Fruit fly (Drosophila melanogaster) Kc167 (cell line): ENCODE results near the gene ball.

Experiments used
- Myc ChIP-seq: fragments of >200 bp; optimal IDR thresholded peaks from 2 replicates; lab custom pipeline; 2017; ENCODE audit warnings: missing external identifiers
- Sin3A ChIP-seq: fragments of >200 bp; optimal IDR thresholded peaks from 2 replicates; lab custom pipeline; 2018; ENCODE audit warnings: missing external identifiers
- h ChIP-seq: fragments of >200 bp; optimal IDR thresholded peaks from 3 replicates; lab custom pipeline; 2018; ENCODE audit warnings: missing external identifiers
- insv ChIP-seq: fragments of >200 bp; optimal IDR thresholded peaks from 3 replicates; lab custom pipeline; 2018; ENCODE audit warnings: missing external identifiers
- psq ChIP-seq: fragments of >200 bp; optimal IDR thresholded peaks from 2 replicates; lab custom pipeline; 2017; ENCODE audit warnings: missing external identifiers
- ttk ChIP-seq: sonication (Bioruptor generic); optimal IDR thresholded peaks from 2 replicates; lab custom pipeline; 2017; ENCODE audit warnings: missing external identifiers

Gene ball

DNA sequence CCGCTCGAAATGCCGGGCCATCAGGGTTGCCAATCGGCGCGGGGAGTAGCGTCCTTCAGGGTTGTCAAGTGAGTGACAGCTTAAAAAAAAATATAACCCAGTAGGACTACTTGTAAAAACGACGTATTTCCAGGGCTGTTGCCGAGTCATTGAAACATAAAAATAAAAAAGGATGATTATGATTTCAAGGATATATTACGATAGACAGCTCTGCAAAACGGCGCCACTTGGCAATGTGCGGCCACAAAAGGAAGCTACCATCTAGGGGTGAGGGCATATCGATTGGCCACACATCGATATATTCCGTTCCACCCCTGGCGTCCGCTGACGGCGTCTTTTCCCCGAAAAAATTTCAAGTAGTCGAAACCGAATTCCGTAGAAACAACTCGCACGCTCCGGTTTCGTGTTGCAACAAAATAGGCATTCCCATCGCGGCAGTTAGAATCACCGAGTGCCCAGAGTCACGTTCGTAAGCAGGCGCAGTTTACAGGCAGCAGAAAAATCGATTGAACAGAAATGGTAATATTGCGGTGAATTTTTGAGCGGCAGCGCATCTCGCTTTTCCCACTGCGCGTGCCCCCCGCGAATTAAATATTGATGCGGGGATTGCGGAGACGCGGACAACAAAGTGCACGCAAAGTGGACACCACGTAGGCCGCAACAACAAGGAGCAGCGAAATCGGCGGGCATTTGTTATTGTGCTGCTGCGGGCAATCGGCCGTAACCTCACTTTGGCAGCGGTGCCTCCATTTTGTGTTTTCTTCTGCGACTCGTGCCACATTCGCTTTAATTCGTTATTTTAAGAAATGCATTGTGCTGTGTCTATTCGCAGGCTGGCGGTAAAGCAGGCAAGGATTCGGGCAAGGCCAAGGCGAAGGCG is at the start of gene ball, which contains the start of gene His2Av:
Gene ball (minus strand): TSS at position 231 of the 880 bp plus-strand sequence.
Gene His2Av (plus strand): TSS at position 353 of the 880 bp plus-strand sequence.
- TF ChIP-seq Myc (lab: Kevin White, UChicago) (no peak), h (lab: Kevin White, UChicago) (no peak), Sin3A (lab: Kevin White, UChicago) (no peak), ttk (lab: Kevin White, UChicago) (no peak)

DNA sequence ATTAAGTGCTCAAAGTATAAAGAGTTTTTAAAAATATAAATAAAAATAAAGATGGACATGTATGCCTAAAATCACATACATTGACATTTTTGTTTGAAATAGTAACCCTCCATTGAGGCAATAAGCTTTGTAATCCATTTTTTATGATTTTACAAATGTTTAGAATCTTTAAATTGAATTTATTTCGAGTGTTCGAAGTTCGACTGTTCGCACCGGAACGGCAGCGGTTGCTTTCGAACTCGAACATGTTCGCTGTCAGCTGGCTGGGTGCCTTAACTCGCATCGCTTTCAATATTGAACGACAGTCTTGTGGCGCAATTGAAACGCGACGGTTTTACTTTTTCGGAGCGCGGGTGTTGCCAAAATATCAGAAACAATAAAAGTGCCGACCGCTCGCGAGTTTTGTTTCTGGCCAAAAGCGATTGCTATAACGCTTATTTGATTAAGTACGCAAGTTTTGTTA is 48.9 kb upstream of the ball start, which contains the start of gene CG46339:
Gene CG46339 (plus strand): TSS at position 299 of the 463 bp plus-strand sequence.
- TF ChIP-seq h (lab: Kevin White, UChicago) (no peak), psq (lab: Kevin White, UChicago) (no peak), Myc (lab: Kevin White, UChicago) (no peak), ttk (lab: Kevin White, UChicago) (no peak), insv (lab: Kevin White, UChicago) (no peak), Sin3A (lab: Kevin White, UChicago) (no peak)

DNA sequence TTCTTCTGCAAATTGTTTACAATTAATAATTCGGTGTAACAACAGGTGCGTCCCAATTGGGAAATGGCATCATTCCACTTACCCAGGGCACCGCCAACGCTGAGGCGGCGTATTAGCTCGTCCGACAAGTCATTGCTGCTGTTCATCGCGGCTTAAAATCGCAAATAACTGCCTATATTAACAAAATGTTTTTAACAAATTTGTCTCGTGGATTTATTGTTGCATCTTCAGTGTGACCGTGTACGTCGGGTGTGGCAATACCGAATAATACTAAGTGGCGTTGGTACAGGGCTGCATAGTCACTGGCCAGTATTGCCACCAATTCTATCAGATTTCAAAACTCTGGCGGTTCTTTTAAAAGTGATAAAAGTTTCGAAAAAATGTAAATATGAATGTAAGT is 46.0 kb upstream of the ball start, which contains the start of gene Ets97D:
Gene Ets97D (minus strand): TSS at position 272 of the 400 bp plus-strand sequence.
- TF ChIP-seq insv (lab: Kevin White, UChicago) (no peak), h (lab: Kevin White, UChicago) (no peak), psq (lab: Kevin White, UChicago) (no peak), Myc (lab: Kevin White, UChicago) (no peak), ttk (lab: Kevin White, UChicago) (no peak), Sin3A (lab: Kevin White, UChicago) (no peak)

DNA sequence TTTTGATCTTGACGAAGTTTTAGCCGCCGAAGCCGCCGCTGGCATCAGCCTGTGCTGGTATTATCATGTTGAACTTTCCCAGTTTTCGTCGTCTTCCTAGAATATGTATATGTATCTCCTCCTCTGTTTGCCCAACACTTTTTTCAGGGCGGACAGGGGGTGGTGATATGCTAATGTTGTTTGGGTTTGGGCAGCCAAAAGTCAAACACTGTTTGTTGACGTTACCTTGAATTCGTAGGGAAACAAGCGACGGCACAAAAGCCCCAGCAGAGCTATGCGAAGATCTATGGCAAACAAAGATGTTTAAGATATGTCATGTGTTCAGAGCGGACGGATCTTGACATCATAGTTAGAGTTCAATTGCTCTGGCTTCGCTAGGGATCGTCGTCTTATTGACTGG is 42.1 kb upstream of the ball start:
- TF ChIP-seq insv (lab: Kevin White, UChicago) (no peak), ttk (lab: Kevin White, UChicago) (no peak), Myc (lab: Kevin White, UChicago) (no peak), Sin3A (lab: Kevin White, UChicago) (no peak), h (lab: Kevin White, UChicago) (no peak), psq (lab: Kevin White, UChicago) (no peak)

DNA sequence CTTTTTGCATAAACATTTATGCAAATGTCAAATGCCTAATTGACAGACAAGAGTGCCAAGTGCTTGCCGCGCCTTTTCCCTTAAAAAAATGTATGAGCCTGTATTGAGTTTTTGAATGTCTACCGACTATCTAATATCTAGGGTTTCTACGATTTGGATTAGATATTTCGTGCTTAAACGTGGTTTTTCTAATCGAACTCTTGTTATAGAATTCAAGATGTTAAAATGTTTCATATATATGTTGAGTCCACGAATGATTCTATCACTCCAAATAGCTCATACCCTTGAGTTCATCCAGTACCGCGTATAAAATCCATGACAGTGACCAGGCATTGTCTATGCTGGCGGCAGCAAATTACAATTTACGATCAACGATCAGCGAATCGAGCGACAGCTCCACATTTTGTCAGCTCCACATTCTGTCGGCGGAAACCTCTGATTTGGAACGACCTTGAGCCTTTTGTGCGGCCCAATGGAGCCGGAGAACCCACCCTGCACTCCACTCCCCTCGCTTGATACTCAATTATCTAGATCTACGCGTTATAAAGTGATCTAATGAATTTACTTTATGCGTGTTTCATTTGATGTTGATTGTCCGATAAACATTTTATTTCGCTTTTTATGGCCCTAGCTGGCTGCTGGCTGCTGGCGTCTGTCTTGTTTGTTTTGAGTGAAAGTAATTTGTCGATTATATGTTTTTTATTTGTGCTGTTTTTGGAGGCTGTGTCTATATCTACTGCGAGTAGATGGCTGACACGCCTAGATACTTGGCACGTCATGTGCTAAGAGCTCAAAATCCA is 40.3 kb upstream of the ball start:
- no peak for TF ChIP-seq h (lab: Kevin White, UChicago)
- no peak for TF ChIP-seq Sin3A (lab: Kevin White, UChicago)
- TF ChIP-seq insv (lab: Kevin White, UChicago), result no peak
- no peak for TF ChIP-seq Myc (lab: Kevin White, UChicago)
- TF ChIP-seq ttk (lab: Kevin White, UChicago), result no peak
- TF ChIP-seq psq (lab: Kevin White, UChicago), result no peak

DNA sequence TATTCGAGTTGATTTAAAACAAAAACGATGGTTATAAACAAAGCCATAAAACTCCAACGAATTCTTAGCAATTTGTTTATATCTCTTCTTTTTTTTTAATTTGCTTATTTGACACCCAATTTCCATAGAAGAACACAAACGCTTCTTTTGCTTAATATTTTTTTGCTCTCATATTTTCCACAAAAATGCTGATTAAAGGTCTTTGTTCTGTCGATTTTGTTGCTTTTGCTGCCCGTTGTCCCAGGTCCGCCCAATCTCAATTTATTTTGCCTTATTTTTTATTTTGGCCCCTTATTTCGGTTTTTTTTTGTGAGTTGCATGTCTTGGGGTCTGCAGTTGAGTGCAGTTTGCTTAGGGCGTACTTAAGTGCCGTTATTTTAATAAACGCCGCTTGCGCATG is 39.4 kb upstream of the ball start:
- TF ChIP-seq Myc (lab: Kevin White, UChicago) (no peak), h (lab: Kevin White, UChicago) (no peak), ttk (lab: Kevin White, UChicago) (no peak), insv (lab: Kevin White, UChicago) (no peak), Sin3A (lab: Kevin White, UChicago) (no peak), psq (lab: Kevin White, UChicago) (no peak)

DNA sequence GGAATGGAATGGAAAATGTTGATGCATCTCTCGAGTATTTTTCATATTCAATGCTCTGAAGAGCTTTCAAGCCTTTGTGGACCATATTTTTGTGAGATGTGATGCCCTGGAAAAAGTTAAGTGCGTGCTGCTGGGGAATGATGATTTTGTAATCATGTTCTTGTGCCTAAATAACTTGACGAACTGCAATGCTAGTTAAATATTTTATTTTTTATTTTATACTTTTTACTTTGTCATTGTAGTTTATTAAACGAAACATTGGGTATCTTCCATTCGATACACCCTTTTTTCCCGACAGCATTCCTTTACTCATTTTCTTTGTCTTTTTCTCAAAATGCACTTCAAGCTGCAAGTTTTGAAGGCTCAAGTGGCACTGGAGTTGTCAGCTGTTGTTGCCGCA is 33.4 kb upstream of the ball start:
- TF ChIP-seq insv (lab: Kevin White, UChicago) (no peak), ttk (lab: Kevin White, UChicago) (no peak), Myc (lab: Kevin White, UChicago) (no peak), h (lab: Kevin White, UChicago) (no peak), Sin3A (lab: Kevin White, UChicago) (no peak), psq (lab: Kevin White, UChicago) (no peak)

DNA sequence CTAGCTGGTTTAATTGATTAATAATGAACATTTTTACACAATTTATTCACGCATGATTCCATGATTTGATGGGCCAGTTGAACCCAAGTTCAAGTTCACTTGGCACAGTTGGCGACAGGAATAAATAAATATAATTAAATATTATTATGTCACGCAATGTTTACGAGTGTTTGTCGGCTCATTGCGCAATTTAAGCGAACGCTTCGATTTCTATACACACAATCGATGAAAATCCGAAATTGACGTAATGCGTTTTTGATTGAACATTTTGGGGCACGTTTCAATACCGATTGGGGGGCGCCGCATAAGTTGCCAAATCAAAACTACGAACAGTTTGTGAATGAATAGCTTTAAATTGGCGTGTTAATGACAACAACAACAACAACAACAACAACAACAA is 30.7 kb upstream of the ball start:
- TF ChIP-seq h (lab: Kevin White, UChicago) (no peak), Sin3A (lab: Kevin White, UChicago) (no peak)

DNA sequence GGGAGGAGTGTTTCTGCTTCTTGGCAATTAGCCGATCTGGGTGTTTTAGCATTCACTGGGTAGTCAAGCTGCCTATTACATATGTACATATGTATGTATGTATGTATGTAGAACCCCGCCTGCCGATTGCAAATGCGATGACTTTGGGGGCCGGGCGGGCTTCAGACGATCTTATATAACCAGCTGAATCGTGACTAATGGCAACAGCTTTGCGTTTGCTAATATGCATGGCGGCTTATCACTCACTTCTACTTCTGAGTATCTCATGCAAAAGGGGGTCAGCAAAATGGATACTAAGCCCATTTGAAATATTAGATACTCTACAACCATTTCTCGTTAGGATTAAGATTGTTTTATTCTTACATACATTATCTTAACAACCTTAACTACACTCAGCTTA is 29.7 kb upstream of the ball start:
- TF ChIP-seq Sin3A (lab: Kevin White, UChicago), result no peak
- no peak for TF ChIP-seq psq (lab: Kevin White, UChicago)
- TF ChIP-seq ttk (lab: Kevin White, UChicago), result no peak
- TF ChIP-seq h (lab: Kevin White, UChicago), result no peak
- no peak for TF ChIP-seq insv (lab: Kevin White, UChicago)
- TF ChIP-seq Myc (lab: Kevin White, UChicago), result no peak

DNA sequence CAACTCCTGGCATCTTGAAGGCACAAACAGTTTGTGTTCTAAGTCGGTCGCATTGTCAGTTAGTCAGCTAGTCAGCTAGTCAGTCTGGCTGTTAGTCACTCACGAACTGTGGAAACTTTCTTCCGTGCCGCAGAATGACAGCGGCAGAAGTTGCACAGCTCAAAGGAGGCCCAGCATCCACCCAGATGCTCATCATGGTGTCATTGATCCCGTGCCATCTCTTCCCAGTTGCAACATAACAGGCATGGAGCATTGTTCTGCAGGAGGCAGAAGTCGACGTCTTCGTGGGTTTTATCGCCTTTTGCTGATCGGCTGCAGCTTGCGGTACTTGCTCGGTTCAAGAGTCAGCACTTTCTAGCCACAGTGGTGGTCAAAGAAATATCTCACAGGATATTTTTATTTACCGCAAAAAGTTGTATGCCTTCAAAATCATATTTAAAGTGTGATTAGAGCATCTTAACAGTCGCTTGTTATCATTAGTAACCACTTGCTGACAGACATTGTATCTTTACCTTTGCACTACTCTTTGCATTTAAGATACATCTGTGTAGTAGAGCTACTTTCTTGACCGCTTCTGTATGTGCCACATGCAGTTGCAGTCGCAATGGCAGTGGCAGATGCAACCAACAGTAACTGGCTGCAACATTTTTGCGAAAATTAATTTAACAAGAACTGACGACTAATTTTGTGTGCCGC is 27.2 kb upstream of the ball start:
- TF ChIP-seq ttk (lab: Kevin White, UChicago), result no peak
- TF ChIP-seq insv (lab: Kevin White, UChicago), result no peak

DNA sequence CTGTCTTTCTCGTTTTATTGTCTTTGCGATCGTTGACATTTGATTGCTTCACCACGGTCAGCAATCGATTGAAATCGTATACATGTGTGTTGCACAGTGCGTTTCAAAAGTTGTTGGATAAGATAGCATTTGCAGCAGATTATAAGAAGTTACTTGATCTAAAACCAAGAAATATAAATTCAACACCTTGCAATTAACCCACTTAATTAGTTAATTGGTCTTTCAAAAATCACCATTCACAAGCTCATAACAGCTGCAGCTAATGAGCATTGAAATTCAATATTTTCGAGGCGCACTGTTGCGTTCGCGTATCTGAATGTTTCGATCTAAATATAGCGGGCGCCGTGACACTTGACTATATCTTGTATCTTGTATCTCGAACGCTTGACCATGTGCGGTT is 26.2 kb upstream of the ball start:
- no peak for TF ChIP-seq insv (lab: Kevin White, UChicago)
- TF ChIP-seq ttk (lab: Kevin White, UChicago), result no peak
- TF ChIP-seq Sin3A (lab: Kevin White, UChicago), result no peak
- no peak for TF ChIP-seq psq (lab: Kevin White, UChicago)
- TF ChIP-seq Myc (lab: Kevin White, UChicago), result no peak
- no peak for TF ChIP-seq h (lab: Kevin White, UChicago)
